Fruit fly (Drosophila melanogaster) whole organism, embryonic: ENCODE results near the gene HDAC1.

Experiments used
- CG10147 ChIP-seq: fragments of 200-800 bp; sonication (Bioruptor generic); optimal IDR thresholded peaks from 2 replicates; lab custom pipeline; 2019; ENCODE audit warnings: missing biosample characterization, mild to moderate bottlenecking, missing genetic modification characterization, moderate library complexity
- CG10543 ChIP-seq: fragments of 200-800 bp; sonication (Bioruptor generic); optimal IDR thresholded peaks from 3 replicates; lab custom pipeline; 2017; ENCODE audit warnings: missing biosample characterization, mild to moderate bottlenecking, missing genetic modification characterization, moderate library complexity
- CG11398 ChIP-seq: fragments of 200-800 bp; sonication (Bioruptor generic); optimal IDR thresholded peaks from 2 replicates; lab custom pipeline; 2016; ENCODE audit warnings: missing biosample characterization, missing genetic modification characterization
- CG12155 ChIP-seq: fragments of 200-800 bp; sonication (Bioruptor generic); optimal IDR thresholded peaks from 3 replicates; lab custom pipeline; 2016; ENCODE audit warnings: missing biosample characterization, missing genetic modification characterization
- CG14667 ChIP-seq: fragments of 200-800 bp; sonication (Bioruptor generic); IDR thresholded peaks from 2 replicates; pipeline ENCODE4 v1.3.6; 2022; ENCODE audit warnings: missing biosample characterization, missing genetic modification characterization
- CG1603 ChIP-seq: fragments of 200-800 bp; sonication (Bioruptor generic); optimal IDR thresholded peaks from 2 replicates; lab custom pipeline; 2019; ENCODE audit warnings: missing biosample characterization, mild to moderate bottlenecking, missing genetic modification characterization, moderate library complexity
- CG17328 ChIP-seq: fragments of 200-800 bp; sonication (Bioruptor generic); IDR thresholded peaks from 2 replicates; pipeline ENCODE4 v1.3.6; 2022; ENCODE audit warnings: missing biosample characterization, missing genetic modification characterization
- CG2202 ChIP-seq: fragments of 200-800 bp; sonication (Bioruptor generic); optimal IDR thresholded peaks from 2 replicates; lab custom pipeline; 2018; ENCODE audit warnings: missing biosample characterization, mild to moderate bottlenecking, missing genetic modification characterization
- CG2678 ChIP-seq: fragments of 200-800 bp; sonication (Bioruptor generic); optimal IDR thresholded peaks from 3 replicates; lab custom pipeline; 2019; ENCODE audit warnings: missing biosample characterization, mild to moderate bottlenecking, missing genetic modification characterization, moderate library complexity
- CG3065 ChIP-seq: fragments of 200-800 bp; sonication (Bioruptor generic); optimal IDR thresholded peaks from 2 replicates; lab custom pipeline; 2016; ENCODE audit warnings: missing biosample characterization, missing genetic modification characterization
- CG32532 ChIP-seq: fragments of 200-800 bp; sonication (Bioruptor generic); IDR thresholded peaks from 2 replicates; pipeline ENCODE4 v1.3.6; 2022; ENCODE audit warnings: missing biosample characterization, missing genetic modification characterization
- CG34376 ChIP-seq: fragments of 200-800 bp; sonication (Bioruptor generic); optimal IDR thresholded peaks from 2 replicates; lab custom pipeline; 2018; ENCODE audit warnings: missing biosample characterization, mild to moderate bottlenecking, missing genetic modification characterization
- CG4404 ChIP-seq: fragments of 200-800 bp; sonication (Bioruptor generic); IDR thresholded peaks from 2 replicates; pipeline ENCODE4 v1.3.6; 2022; ENCODE audit warnings: missing biosample characterization, missing genetic modification characterization
- CG6689 ChIP-seq: fragments of 200-800 bp; sonication (Bioruptor generic); IDR thresholded peaks from 2 replicates; pipeline ENCODE4 v1.3.6; 2022; ENCODE audit warnings: missing biosample characterization, missing genetic modification characterization
- CG7745 ChIP-seq: fragments of 200-800 bp; sonication (Bioruptor generic); optimal IDR thresholded peaks from 2 replicates; lab custom pipeline; 2018; ENCODE audit warnings: missing biosample characterization, mild to moderate bottlenecking, missing genetic modification characterization, moderate library complexity
- CG7963 ChIP-seq: fragments of 200-800 bp; sonication (Bioruptor generic); IDR thresholded peaks from 3 replicates; pipeline ENCODE4 v1.3.6; 2022; ENCODE audit warnings: missing biosample characterization, missing genetic modification characterization; ENCODE audit not compliant: partially characterized antibody
- CG8388 ChIP-seq: fragments of 200-800 bp; sonication (Bioruptor generic); optimal IDR thresholded peaks from 2 replicates; lab custom pipeline; 2019; ENCODE audit warnings: missing biosample characterization, mild to moderate bottlenecking, missing genetic modification characterization, moderate library complexity
- CG8478 ChIP-seq: fragments of >200 bp; optimal IDR thresholded peaks from 2 replicates; lab custom pipeline; 2018
- CG8924 ChIP-seq: fragments of 200-800 bp; optimal IDR thresholded peaks from 3 replicates; lab custom pipeline; 2019; ENCODE audit warnings: missing biosample characterization, mild to moderate bottlenecking, missing genetic modification characterization, moderate library complexity
- CG9437 ChIP-seq: fragments of 200-800 bp; sonication (Bioruptor generic); optimal IDR thresholded peaks from 2 replicates; lab custom pipeline; 2018; ENCODE audit warnings: missing biosample characterization, mild to moderate bottlenecking, missing genetic modification characterization
- Fer1 ChIP-seq: fragments of 200-800 bp; sonication (Bioruptor generic); optimal IDR thresholded peaks from 2 replicates; lab custom pipeline; 2017; ENCODE audit warnings: missing biosample characterization, mild to moderate bottlenecking, missing genetic modification characterization
- HLH3B ChIP-seq: fragments of 200-800 bp; sonication (Bioruptor generic); IDR thresholded peaks from 2 replicates; pipeline ENCODE4 v1.3.6; 2022; ENCODE audit warnings: missing biosample characterization, missing genetic modification characterization
- Hsf ChIP-seq: fragments of 200-800 bp; sonication (Bioruptor generic); optimal IDR thresholded peaks from 3 replicates; lab custom pipeline; 2016; ENCODE audit warnings: missing biosample characterization, missing genetic modification characterization
- Lhr ChIP-seq: fragments of 200-800 bp; sonication (Bioruptor generic); optimal IDR thresholded peaks from 3 replicates; lab custom pipeline; 2017; ENCODE audit warnings: mild to moderate bottlenecking, missing biosample characterization, missing genetic modification reagents, missing genetic modification characterization
- MBD-R2 ChIP-seq: fragments of 200-800 bp; sonication (Bioruptor generic); IDR thresholded peaks from 2 replicates; pipeline ENCODE4 v1.3.6; 2022; ENCODE audit warnings: missing biosample characterization, missing genetic modification characterization
- Meics ChIP-seq: fragments of 200-800 bp; sonication (Bioruptor generic); optimal IDR thresholded peaks from 2 replicates; lab custom pipeline; 2017; ENCODE audit warnings: missing biosample characterization, mild to moderate bottlenecking, missing genetic modification characterization
- NFAT ChIP-seq: fragments of 200-800 bp; sonication (Bioruptor generic); IDR thresholded peaks from 2 replicates; pipeline ENCODE4 v1.3.6; 2022; ENCODE audit warnings: missing biosample characterization, missing genetic modification characterization
- Sox102F ChIP-seq: fragments of 200-800 bp; sonication (Bioruptor generic); optimal IDR thresholded peaks from 2 replicates; lab custom pipeline; 2018; ENCODE audit warnings: missing biosample characterization, mild to moderate bottlenecking, missing genetic modification characterization, moderate library complexity
- ac ChIP-seq: fragments of 200-800 bp; sonication (Bioruptor generic); optimal IDR thresholded peaks from 3 replicates; lab custom pipeline; 2017; ENCODE audit warnings: missing biosample characterization, mild to moderate bottlenecking, missing genetic modification characterization
- ap ChIP-seq: fragments of 200-800 bp; sonication (Bioruptor generic); IDR thresholded peaks from 2 replicates; pipeline ENCODE4 v1.3.6; 2022; ENCODE audit warnings: missing biosample characterization, missing genetic modification characterization
- bab2 ChIP-seq: fragments of 200-800 bp; sonication (Bioruptor generic); optimal IDR thresholded peaks from 2 replicates; lab custom pipeline; 2016; ENCODE audit warnings: missing biosample characterization, missing genetic modification characterization
- bbx ChIP-seq: fragments of 200-800 bp; sonication (Bioruptor generic); IDR thresholded peaks from 2 replicates; pipeline ENCODE4 v1.3.6; 2022; ENCODE audit warnings: missing biosample characterization, missing genetic modification characterization; ENCODE audit not compliant: partially characterized antibody
- bigmax ChIP-seq: fragments of 200-800 bp; sonication (Bioruptor generic); optimal IDR thresholded peaks from 2 replicates; lab custom pipeline; 2018; ENCODE audit warnings: missing biosample characterization, mild to moderate bottlenecking, missing genetic modification characterization
- corto ChIP-seq: fragments of 200-800 bp; sonication (Bioruptor generic); optimal IDR thresholded peaks from 2 replicates; lab custom pipeline; 2016; ENCODE audit warnings: missing biosample characterization, mild to moderate bottlenecking, missing genetic modification characterization, moderate library complexity
- crol ChIP-seq: fragments of 200-800 bp; sonication (Bioruptor generic); IDR thresholded peaks from 2 replicates; pipeline ENCODE4 v1.3.6; 2022; ENCODE audit warnings: missing biosample characterization, missing genetic modification characterization
- crp ChIP-seq, 2 experiments: fragments of 200-800 bp; sonication (Bioruptor generic); optimal IDR thresholded peaks; 2 replicates in 1 of 2; 3 replicates in 1 of 2; lab custom pipeline; 2017; ENCODE audit warnings: missing biosample characterization in 2 of 2, missing genetic modification characterization in 2 of 2, mild to moderate bottlenecking in 1 of 2, moderate library complexity in 1 of 2
- en ChIP-seq: fragments of 200-800 bp; sonication (Bioruptor generic); optimal IDR thresholded peaks from 2 replicates; lab custom pipeline; 2016; ENCODE audit warnings: missing biosample characterization, missing genetic modification characterization
- fd64A ChIP-seq: fragments of 200-800 bp; sonication (Bioruptor generic); optimal IDR thresholded peaks from 3 replicates; lab custom pipeline; 2018; ENCODE audit warnings: missing biosample characterization, mild to moderate bottlenecking, missing genetic modification characterization
- grn ChIP-seq: fragments of 200-800 bp; sonication (Bioruptor generic); optimal IDR thresholded peaks from 3 replicates; lab custom pipeline; 2017; ENCODE audit warnings: missing biosample characterization, missing genetic modification characterization
- hbn ChIP-seq: fragments of 200-800 bp; sonication (Bioruptor generic); IDR thresholded peaks from 2 replicates; pipeline ENCODE4 v1.3.6; 2022; ENCODE audit warnings: missing biosample characterization, missing genetic modification characterization; ENCODE audit not compliant: partially characterized antibody
- inv ChIP-seq: fragments of 200-800 bp; sonication (Bioruptor generic); IDR thresholded peaks from 2 replicates; pipeline ENCODE4 v1.3.6; 2022; ENCODE audit warnings: missing biosample characterization, missing genetic modification characterization; ENCODE audit not compliant: partially characterized antibody
- lbe ChIP-seq: fragments of 200-800 bp; sonication (Bioruptor generic); optimal IDR thresholded peaks from 2 replicates; lab custom pipeline; 2016; ENCODE audit warnings: missing biosample characterization, mild to moderate bottlenecking, missing genetic modification characterization
- mam ChIP-seq: fragments of 200-800 bp; sonication (Bioruptor generic); optimal IDR thresholded peaks from 3 replicates; lab custom pipeline; 2016; ENCODE audit warnings: missing biosample characterization, missing genetic modification characterization
- pho ChIP-seq: fragments of 200-800 bp; sonication (Bioruptor generic); optimal IDR thresholded peaks from 2 replicates; lab custom pipeline; 2016; ENCODE audit warnings: missing biosample characterization, missing genetic modification characterization
- pum ChIP-seq: fragments of 200-800 bp; sonication (Bioruptor generic); optimal IDR thresholded peaks from 2 replicates; lab custom pipeline; 2016; ENCODE audit warnings: missing biosample characterization, missing genetic modification characterization
- run ChIP-seq: fragments of 200-800 bp; sonication (Bioruptor generic); optimal IDR thresholded peaks from 3 replicates; lab custom pipeline; 2018; ENCODE audit warnings: missing biosample characterization, mild to moderate bottlenecking, missing genetic modification characterization
- seq ChIP-seq: fragments of 200-800 bp; sonication (Bioruptor generic); IDR thresholded peaks from 2 replicates; pipeline ENCODE4 v1.3.6; 2022; ENCODE audit warnings: missing biosample characterization, missing genetic modification characterization
- sob ChIP-seq: fragments of 200-800 bp; sonication (Bioruptor generic); IDR thresholded peaks from 2 replicates; pipeline ENCODE4 v1.3.6; 2022; ENCODE audit warnings: missing biosample characterization, missing genetic modification characterization
- sqz ChIP-seq: fragments of 200-800 bp; sonication (Bioruptor generic); optimal IDR thresholded peaks from 3 replicates; lab custom pipeline; 2018; ENCODE audit warnings: missing biosample characterization, mild to moderate bottlenecking, missing genetic modification characterization
- tin ChIP-seq: fragments of 200-800 bp; sonication (Bioruptor generic); optimal IDR thresholded peaks from 3 replicates; lab custom pipeline; 2016; ENCODE audit warnings: missing biosample characterization, missing genetic modification characterization
- trh ChIP-seq: fragments of 200-800 bp; sonication (Bioruptor generic); optimal IDR thresholded peaks from 2 replicates; lab custom pipeline; 2016; ENCODE audit warnings: missing biosample characterization, missing genetic modification characterization
- zfh1 ChIP-seq: fragments of 200-800 bp; sonication (Bioruptor generic); IDR thresholded peaks from 3 replicates; pipeline ENCODE4 v1.3.6; 2022; ENCODE audit warnings: missing biosample characterization, missing genetic modification characterization

HDAC1 gene

DNA sequence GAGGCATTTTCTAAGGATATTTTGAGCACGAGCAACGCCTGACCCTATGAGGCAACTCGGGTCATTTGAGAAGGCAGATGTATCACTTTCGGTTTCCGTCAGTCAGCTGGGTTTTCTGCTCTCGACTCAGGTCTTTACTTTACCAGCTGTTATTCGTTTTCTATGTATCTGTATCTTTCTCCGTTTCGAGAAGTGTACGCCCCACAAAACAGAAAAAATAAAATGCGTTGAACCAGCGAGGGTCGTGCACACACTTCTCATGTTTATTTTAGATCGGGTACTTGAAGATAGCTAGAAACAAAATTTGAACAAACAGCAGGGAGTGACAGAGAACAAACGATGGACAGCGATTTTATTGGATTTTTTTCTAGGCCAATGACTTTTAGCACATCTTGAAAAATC is 12.7 kb upstream of the HDAC1 start (continued):
- TF ChIP-seq crp (GFP tag; optimal IDR thresholded peaks at IDR 0.05; lab: Kevin White, UChicago): peak in 1 of 2 experiments; percentile 56
- TF ChIP-seq CG8388 (GFP tag; lab: Kevin White, UChicago): no peak
- TF ChIP-seq crol (GFP tag; lab: Robert Waterston, UW): no peak
- no peak for TF ChIP-seq Sox102F
- TF ChIP-seq sob (GFP tag; lab: Robert Waterston, UW): no peak
- TF ChIP-seq en (GFP tag; lab: Kevin White, UChicago): no peak
- TF ChIP-seq run (tag; lab: Kevin White, UChicago): no peak
- no peak for TF ChIP-seq NFAT (GFP tag; lab: Robert Waterston, UW)
- TF ChIP-seq ac (GFP tag; lab: Kevin White, UChicago): peak; percentile 75
- 0 out of 2 replicates have a peak, but pooled peaks have one; percentile 13 for TF ChIP-seq CG6689 (GFP tag; lab: Robert Waterston, UW)
- no peak for TF ChIP-seq CG4404 (GFP tag; lab: Robert Waterston, UW)
- no peak for TF ChIP-seq CG32532 (GFP tag; lab: Robert Waterston, UW)
- no peak for TF ChIP-seq CG8478 (lab: Kevin White, UChicago)
- no peak for TF ChIP-seq CG14667
- TF ChIP-seq inv (GFP tag; lab: Robert Waterston, UW): no peak
- TF ChIP-seq zfh1 (GFP tag; lab: Robert Waterston, UW): 0 out of 3 replicates have a peak, but pooled peaks have one; percentile 41
- no peak for TF ChIP-seq trh (GFP tag; lab: Kevin White, UChicago)
- TF ChIP-seq pum (GFP tag; lab: Kevin White, UChicago): no peak
- TF ChIP-seq CG3065 (GFP tag; lab: Kevin White, UChicago): peak; percentile 4
- TF ChIP-seq CG7745 (tag; lab: Kevin White, UChicago): peak; percentile 66
- TF ChIP-seq bbx (GFP tag; lab: Robert Waterston, UW): no peak
- TF ChIP-seq Hsf (GFP tag; lab: Kevin White, UChicago): peak; percentile 8
- peak; percentile 8 for TF ChIP-seq fd64A (GFP tag; lab: Kevin White, UChicago)
- TF ChIP-seq corto (GFP tag; lab: Kevin White, UChicago): no peak
- TF ChIP-seq lbe (GFP tag; lab: Kevin White, UChicago): no peak
- TF ChIP-seq mam: no peak
- peak; percentile 21 for TF ChIP-seq CG11398 (GFP tag; lab: Kevin White, UChicago)
- no peak for TF ChIP-seq CG34376
- no peak for TF ChIP-seq pho (GFP tag; lab: Kevin White, UChicago)
- TF ChIP-seq HLH3B (GFP tag; lab: Robert Waterston, UW): no peak
- TF ChIP-seq CG12155 (GFP tag; lab: Kevin White, UChicago): no peak
- no peak for TF ChIP-seq CG7963
- no peak for TF ChIP-seq CG9437
- peak; percentile 16 for TF ChIP-seq CG1603 (tag; lab: Kevin White, UChicago)
- TF ChIP-seq bigmax (GFP tag; lab: Kevin White, UChicago): no peak
- TF ChIP-seq tin (GFP tag; lab: Kevin White, UChicago): peak; percentile 29
- TF ChIP-seq hbn (GFP tag; lab: Robert Waterston, UW): no peak
- TF ChIP-seq CG10147: no peak
- TF ChIP-seq CG8924: peak; percentile 68
- peak; percentile 73 for TF ChIP-seq CG2202
- no peak for TF ChIP-seq Fer1 (GFP tag; lab: Kevin White, UChicago)
- no peak for TF ChIP-seq Lhr (GFP tag; lab: Kevin White, UChicago)
- TF ChIP-seq sqz: peak; percentile 47
- peak; percentile 86 for TF ChIP-seq grn
- TF ChIP-seq CG2678: peak; percentile 13
- TF ChIP-seq MBD-R2 (GFP tag; lab: Robert Waterston, UW): no peak
- TF ChIP-seq seq (GFP tag; lab: Robert Waterston, UW): no peak
- TF ChIP-seq ap (GFP tag; lab: Robert Waterston, UW): no peak
- no peak for TF ChIP-seq CG10543 (GFP tag; lab: Kevin White, UChicago)
- TF ChIP-seq bab2 (GFP tag; lab: Kevin White, UChicago): peak; percentile 34
- no peak for TF ChIP-seq Meics (GFP tag; lab: Kevin White, UChicago)
- TF ChIP-seq CG17328 (GFP tag; lab: Robert Waterston, UW): no peak
